ENCODE assay signal across 1 fruit fly cellular context in the genomic region with DNA sequence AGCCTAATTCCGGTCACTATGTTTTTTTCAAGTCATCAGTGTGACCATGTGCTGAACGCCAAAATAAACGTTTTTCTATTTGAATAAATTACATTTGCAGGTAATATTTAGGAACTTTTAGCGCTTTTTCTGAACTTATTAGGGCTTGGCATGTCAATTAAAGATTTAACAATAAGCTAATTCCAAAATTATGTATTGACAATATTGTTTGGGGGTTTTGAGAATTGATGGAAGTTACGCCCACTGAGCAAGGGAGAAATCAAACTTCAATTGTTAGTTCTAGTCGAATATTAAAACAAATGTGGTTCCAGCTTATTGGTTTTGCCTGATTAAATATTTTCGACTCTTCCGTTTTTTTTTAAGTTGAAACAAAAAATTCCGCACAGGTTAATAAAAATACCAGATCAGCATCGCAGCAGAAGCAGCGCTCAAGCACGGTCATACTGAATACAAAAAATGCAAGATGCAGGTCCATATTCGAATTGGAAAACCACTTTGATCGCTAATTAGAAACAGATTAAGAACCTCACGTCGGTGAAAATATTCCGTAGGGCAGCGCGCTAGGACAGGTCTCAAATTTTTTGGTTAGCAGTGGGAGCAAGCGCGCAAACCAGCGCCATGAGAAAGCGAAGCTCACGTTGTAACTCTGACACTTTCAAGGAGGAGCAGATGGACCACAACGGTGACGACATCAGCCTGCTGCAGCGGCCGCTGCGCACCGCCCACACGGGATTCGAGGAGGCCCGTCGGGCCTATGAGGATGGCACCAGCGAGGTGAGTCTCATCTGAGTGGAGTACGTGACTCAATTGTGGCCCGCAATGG.
A peak's percentile ranks its signal among the peaks of the same experiment; 100 is the strongest.
TF ChIP-seq lines count a peak whose summit lies in the region.

A gene (minus strand): TSS at position 51 of the 823 bp plus-strand sequence.
A gene (plus strand): TSS at position 439 of the 823 bp plus-strand sequence.

TF ChIP-seq in whole organism, embryonic, 481 proteins besides CTCF, POLR2A, EP300 and RAD21 (continued from another document):
- TF ChIP-seq eve (GFP tag; optimal IDR thresholded peaks at IDR 0.05; lab: Kevin White, UChicago): no peak
- peak; percentile 23 for TF ChIP-seq CG4617 (GFP tag; optimal IDR thresholded peaks at IDR 0.05; lab: Kevin White, UChicago; ENCODE audit: borderline replicate concordance)
- TF ChIP-seq Sry-δ (GFP tag; optimal IDR thresholded peaks at IDR 0.05; lab: Kevin White, UChicago): peak; percentile 4
- TF ChIP-seq Dp (GFP tag; optimal IDR thresholded peaks at IDR 0.05; lab: Kevin White, UChicago): peak; percentile 52
- TF ChIP-seq GATAe (GFP tag; conservative IDR thresholded peaks at IDR 0.05; lab: Robert Waterston, UW): no peak
- TF ChIP-seq zen (tag; optimal IDR thresholded peaks at IDR 0.05; lab: Kevin White, UChicago): peak; percentile 65
- TF ChIP-seq gfzf (GFP tag; optimal IDR thresholded peaks at IDR 0.05; lab: Kevin White, UChicago): peak; percentile 91
- peak; percentile 89 for TF ChIP-seq sqz (GFP tag; optimal IDR thresholded peaks at IDR 0.05; lab: Kevin White, UChicago)
- TF ChIP-seq stwl (tag; optimal IDR thresholded peaks at IDR 0.05; lab: Kevin White, UChicago): peak; percentile 19
- TF ChIP-seq CG14710 (tag; optimal IDR thresholded peaks at IDR 0.05; lab: Kevin White, UChicago): peak; percentile 51
- TF ChIP-seq CG12236 (GFP tag; optimal IDR thresholded peaks at IDR 0.05; lab: Kevin White, UChicago): no peak
